Fruit fly (Drosophila melanogaster) Kc167 (cell line): ENCODE data around the gene Syx16.

Source experiments
- insv ChIP-seq: fragments of >200 bp; optimal IDR thresholded peaks from 3 replicates; lab custom pipeline; 2018; ENCODE audit warnings: missing external identifiers
- psq ChIP-seq: fragments of >200 bp; optimal IDR thresholded peaks from 2 replicates; lab custom pipeline; 2017; ENCODE audit warnings: missing external identifiers

DNA sequence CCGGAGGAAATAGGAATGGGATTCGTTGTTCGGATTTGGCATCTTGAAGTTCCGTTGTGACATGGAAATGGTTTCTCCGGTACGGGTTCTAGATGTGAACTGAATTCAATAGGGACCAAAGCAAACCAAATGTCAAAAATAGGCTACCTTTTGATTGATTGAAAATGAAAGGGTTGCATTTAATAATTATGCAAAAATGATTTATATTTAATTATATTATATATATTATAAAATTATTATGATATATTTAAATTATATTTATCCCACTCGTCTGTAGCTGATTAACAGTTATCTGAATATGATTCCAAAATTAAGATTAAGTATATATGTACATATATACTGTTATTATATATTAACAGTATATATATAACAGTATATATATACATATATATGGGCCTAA is 2.8 kb downstream of the Syx16 start, which contains the start of gene jb:
- no peak for TF ChIP-seq insv (lab: Kevin White, UChicago)
- no peak for TF ChIP-seq psq (lab: Kevin White, UChicago)
